Worm (Caenorhabditis elegans) whole organism, mixed stage, embryonic: ENCODE results near the gene tnc-2.
A peak's percentile ranks its signal among the peaks of the same experiment; 100 is the strongest.
"Not testable (repeated sequence)": the region's sequence is repeated elsewhere in the genome, so short reads cannot be mapped to it uniquely, and the experiment has no call there.

ENCODE experiments used
- M03D4.4 ChIP-seq: sonication (generic microtip); optimal IDR thresholded peaks from 2 replicates; lab custom pipeline; 2017; ENCODE audit warnings: mild to moderate bottlenecking, missing genetic modification characterization, missing compliant biosample characterization
- blmp-1 ChIP-seq: fragments of 150-350 bp; optimal IDR thresholded peaks from 2 replicates; lab custom pipeline; 2014; ENCODE audit warnings: missing biosample characterization, missing genetic modification characterization
- ceh-39 ChIP-seq: fragments of 150-350 bp; optimal IDR thresholded peaks from 2 replicates; lab custom pipeline; 2014; ENCODE audit warnings: missing biosample characterization, missing genetic modification characterization
- ceh-43 ChIP-seq: fragments of 200-800 bp; sonication (Bioruptor generic); optimal IDR thresholded peaks from 2 replicates; lab custom pipeline; 2018; ENCODE audit warnings: mild to moderate bottlenecking, missing genetic modification characterization, moderate library complexity, missing compliant biosample characterization
- ceh-83 ChIP-seq: fragments of 200-800 bp; sonication (Bioruptor generic); optimal IDR thresholded peaks from 2 replicates; lab custom pipeline; 2018; ENCODE audit warnings: mild to moderate bottlenecking, missing genetic modification characterization, missing compliant biosample characterization
- ces-1 ChIP-seq: fragments of 150-350 bp; optimal IDR thresholded peaks from 2 replicates; lab custom pipeline; 2014; ENCODE audit warnings: missing biosample characterization, missing genetic modification reagents, missing genetic modification characterization
- drap-1 ChIP-seq: fragments of 200-800 bp; sonication (Bioruptor generic); optimal IDR thresholded peaks from 3 replicates; lab custom pipeline; 2018; ENCODE audit warnings: mild to moderate bottlenecking, missing genetic modification characterization, missing compliant biosample characterization
- elt-3 ChIP-seq: fragments of 150-350 bp; optimal IDR thresholded peaks from 2 replicates; lab custom pipeline; 2014; ENCODE audit warnings: missing biosample characterization, missing genetic modification characterization
- flh-1 ChIP-seq: fragments of 200-800 bp; sonication (Bioruptor generic); optimal IDR thresholded peaks from 2 replicates; lab custom pipeline; 2018; ENCODE audit warnings: mild to moderate bottlenecking, missing genetic modification characterization, moderate library complexity, missing compliant biosample characterization
- ham-2 ChIP-seq: fragments of 200-800 bp; sonication (Bioruptor generic); optimal IDR thresholded peaks from 2 replicates; lab custom pipeline; 2018; ENCODE audit warnings: mild to moderate bottlenecking, missing genetic modification characterization, missing compliant biosample characterization
- lin-32 ChIP-seq: fragments of 200-800 bp; sonication (Bioruptor generic); optimal IDR thresholded peaks from 2 replicates; lab custom pipeline; 2018; ENCODE audit warnings: mild to moderate bottlenecking, missing genetic modification characterization, missing compliant biosample characterization
- lsy-2 ChIP-seq: fragments of 150-350 bp; optimal IDR thresholded peaks from 2 replicates; lab custom pipeline; 2014; ENCODE audit warnings: missing biosample characterization, missing genetic modification characterization
- mab-5 ChIP-seq: fragments of 150-350 bp; optimal IDR thresholded peaks from 2 replicates; lab custom pipeline; 2014; ENCODE audit warnings: missing biosample characterization, missing genetic modification characterization
- mep-1 ChIP-seq: fragments of 150-350 bp; optimal IDR thresholded peaks from 2 replicates; lab custom pipeline; 2017; ENCODE audit warnings: missing biosample characterization, missing genetic modification reagents, missing genetic modification characterization, inconsistent platforms
- mls-2 ChIP-seq: sonication (generic microtip); optimal IDR thresholded peaks from 2 replicates; lab custom pipeline; 2016; ENCODE audit warnings: mild to moderate bottlenecking, missing genetic modification characterization, moderate library complexity, missing compliant biosample characterization
- nhr-2 ChIP-seq: fragments of 150-350 bp; optimal IDR thresholded peaks from 2 replicates; lab custom pipeline; 2014; ENCODE audit warnings: missing biosample characterization, missing genetic modification characterization
- nhr-237 ChIP-seq: fragments of 150-350 bp; optimal IDR thresholded peaks from 2 replicates; lab custom pipeline; 2014; ENCODE audit warnings: missing biosample characterization, missing genetic modification characterization
- nhr-28 ChIP-seq: fragments of 150-350 bp; optimal IDR thresholded peaks from 2 replicates; lab custom pipeline; 2014; ENCODE audit warnings: missing biosample characterization, missing genetic modification characterization
- pha-4 ChIP-seq: fragments of 150-350 bp; optimal IDR thresholded peaks from 2 replicates; lab custom pipeline; 2018; ENCODE audit warnings: missing biosample characterization, missing genetic modification reagents, missing genetic modification characterization
- sem-2 ChIP-seq: fragments of 200-800 bp; sonication (Bioruptor generic); optimal IDR thresholded peaks from 2 replicates; lab custom pipeline; 2018; ENCODE audit warnings: mild to moderate bottlenecking, missing genetic modification characterization, missing compliant biosample characterization
- snpc-4 ChIP-seq: fragments of 150-350 bp; optimal IDR thresholded peaks from 2 replicates; lab custom pipeline; 2014; ENCODE audit warnings: missing biosample characterization, missing genetic modification characterization
- sptf-1 ChIP-seq: sonication (generic microtip); optimal IDR thresholded peaks from 2 replicates; lab custom pipeline; 2017; ENCODE audit warnings: mild to moderate bottlenecking, missing genetic modification characterization, moderate library complexity, missing compliant biosample characterization
- unc-120 ChIP-seq: sonication (generic microtip); optimal IDR thresholded peaks from 2 replicates; lab custom pipeline; 2017; ENCODE audit warnings: missing genetic modification characterization, missing compliant biosample characterization; ENCODE audit not compliant: poor library complexity, severe bottlenecking
- unc-39 ChIP-seq: fragments of 150-350 bp; optimal IDR thresholded peaks from 2 replicates; lab custom pipeline; 2014; ENCODE audit warnings: missing biosample characterization, missing genetic modification characterization
- unc-62 ChIP-seq: fragments of 150-350 bp; optimal IDR thresholded peaks from 2 replicates; lab custom pipeline; 2014; ENCODE audit warnings: missing biosample characterization, missing genetic modification reagents, missing genetic modification characterization
- zip-8 ChIP-seq: fragments of 150-350 bp; optimal IDR thresholded peaks from 2 replicates; lab custom pipeline; 2014; ENCODE audit warnings: missing biosample characterization, missing genetic modification characterization

Gene tnc-2

DNA sequence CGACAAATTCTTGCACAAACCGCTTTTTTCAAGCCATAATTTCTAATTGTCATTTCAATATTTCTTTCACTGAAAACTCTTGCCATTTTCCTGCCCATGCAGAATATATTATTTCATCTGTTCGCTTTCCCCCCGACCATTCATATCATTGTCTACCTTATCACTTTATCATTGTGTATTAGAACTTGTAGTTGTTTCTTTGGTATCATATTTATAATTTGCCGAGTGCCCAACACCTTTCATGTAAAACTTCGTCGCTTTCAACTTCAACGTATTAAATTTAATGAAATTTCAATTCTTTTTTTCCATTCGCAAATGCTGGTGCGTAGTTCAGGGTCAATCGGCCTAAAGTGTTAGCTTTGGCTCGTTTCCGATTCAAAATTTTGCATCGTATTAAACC is 23.8 kb upstream of the tnc-2 start, which contains the start of gene ZK673.1:
Gene ZK673.1 (plus strand): TSS at position 301 of the 400 bp plus-strand sequence.
- TF ChIP-seq unc-39 (tag; lab: Kevin White, UChicago); mls-2 (tag; lab: Kevin White, UChicago); elt-3: not testable (repeated sequence)
- TF ChIP-seq, all 35 proteins: peak for 0; not testable (repeated sequence) for 35

DNA sequence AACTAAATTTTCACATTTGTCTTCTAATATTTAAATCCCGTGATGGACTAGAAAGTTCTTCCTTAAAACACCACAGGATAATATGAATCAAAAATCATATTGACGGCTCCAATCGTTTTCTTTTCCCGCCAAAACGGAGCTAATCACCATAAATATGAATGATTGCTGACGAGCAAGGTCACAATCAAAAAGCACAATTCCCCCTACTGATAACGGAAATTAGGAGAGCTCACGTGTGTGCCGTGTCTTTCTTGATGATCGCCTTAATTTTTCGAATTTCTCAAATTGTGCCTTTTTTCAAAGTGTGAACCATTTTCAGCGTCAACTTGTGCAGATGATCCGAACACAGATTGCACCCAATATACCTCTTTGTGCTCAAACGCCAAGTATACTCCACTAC is 22.8 kb upstream of the tnc-2 start:
- TF ChIP-seq nhr-28 (tag; lab: Kevin White, UChicago) (no peak), blmp-1 (tag; lab: Kevin White, UChicago) (no peak), drap-1 (GFP tag; lab: Kevin White, UChicago) (no peak)

- TF ChIP-seq mep-1 (tag; lab: Kevin White, UChicago) (no peak), lsy-2 (tag; lab: Kevin White, UChicago) (peak; percentile 77)
Observed at ce11 chrII:10444971-10445707, 21.5 kb upstream of the tnc-2 start.

- TF ChIP-seq lsy-2 (tag; lab: Kevin White, UChicago) (no peak), ces-1 (no peak), unc-39 (tag; lab: Kevin White, UChicago) (no peak), nhr-28 (tag; lab: Kevin White, UChicago) (no peak), M03D4.4 (tag; lab: Kevin White, UChicago) (no peak), mab-5 (no peak), pha-4 (no peak), lin-32 (GFP tag; lab: Kevin White, UChicago) (no peak), sem-2 (GFP tag; lab: Kevin White, UChicago) (no peak), ham-2 (GFP tag; lab: Kevin White, UChicago) (no peak), unc-120 (no peak), ceh-39 (tag; lab: Kevin White, UChicago) (no peak), mls-2 (tag; lab: Kevin White, UChicago) (no peak), drap-1 (GFP tag; lab: Kevin White, UChicago) (no peak), nhr-237 (no peak), zip-8 (tag; lab: Kevin White, UChicago) (no peak), elt-3 (no peak), unc-62 (GFP tag; lab: Kevin White, UChicago) (no peak), flh-1 (GFP tag; lab: Kevin White, UChicago) (no peak), sptf-1 (tag; lab: Kevin White, UChicago) (no peak)
Observed at ce11 chrII:10445738-10446137, 20.9 kb upstream of the tnc-2 start.

- TF ChIP-seq pha-4 (no peak), blmp-1 (tag; lab: Kevin White, UChicago) (no peak), mls-2 (tag; lab: Kevin White, UChicago) (no peak), nhr-28 (tag; lab: Kevin White, UChicago) (no peak), elt-3 (no peak)
Observed at ce11 chrII:10446300-10446699, 20.4 kb upstream of the tnc-2 start.

- TF ChIP-seq blmp-1 (tag; lab: Kevin White, UChicago) (no peak), ceh-43 (GFP tag; lab: Kevin White, UChicago) (no peak), ceh-83 (GFP tag; lab: Kevin White, UChicago) (no peak), nhr-2 (tag; lab: Kevin White, UChicago) (no peak), flh-1 (GFP tag; lab: Kevin White, UChicago) (no peak), pha-4 (no peak), mls-2 (tag; lab: Kevin White, UChicago) (no peak), unc-120 (no peak), sem-2 (GFP tag; lab: Kevin White, UChicago) (no peak), ham-2 (GFP tag; lab: Kevin White, UChicago) (no peak), snpc-4 (tag; lab: Kevin White, UChicago) (no peak), mab-5 (no peak), sptf-1 (tag; lab: Kevin White, UChicago) (no peak), ceh-39 (tag; lab: Kevin White, UChicago) (no peak)
Observed at ce11 chrII:10446814-10447213, 19.8 kb upstream of the tnc-2 start.
